Worm (Caenorhabditis elegans): Measurements from ENCODE around the gene col-36.

DNA sequence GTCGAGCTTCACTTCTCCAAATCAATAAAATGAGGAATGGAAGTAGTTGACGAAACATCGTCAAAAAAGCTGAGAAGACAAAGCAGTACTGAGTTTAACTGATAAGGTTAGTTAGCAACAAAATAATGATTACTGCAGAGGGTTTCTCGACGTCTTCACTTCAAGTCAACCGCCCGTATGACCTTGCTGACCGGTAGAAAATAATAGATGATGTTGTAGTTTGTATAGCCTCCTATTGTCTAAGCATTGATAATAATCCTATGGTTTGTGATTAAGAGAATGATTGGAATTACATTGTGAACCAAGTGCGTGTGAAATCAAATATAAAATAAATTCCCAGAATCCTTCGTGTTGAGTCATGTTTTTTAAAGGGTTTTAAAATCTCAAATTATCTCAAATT is 30.7 kb upstream of the col-36 start, which contains the start of gene E04F6.6:
- TF ChIP-seq fkh-10 (GFP tag; optimal IDR thresholded peaks at IDR 0.05) (no peak), daf-19 (GFP tag; conservative IDR thresholded peaks at IDR 0.05) (no peak)
